Worm (Caenorhabditis elegans) whole organism, L4 larva: ENCODE measurements around the gene mrck-1.

Experiments
- D1046.2 ChIP-seq: fragments of 200-800 bp; sonication (Bioruptor generic); IDR thresholded peaks from 2 replicates; pipeline ENCODE4 v1.3.6; 2022; ENCODE audit warnings: missing genetic modification characterization, missing compliant biosample characterization
- F26F4.8 ChIP-seq: fragments of 200-800 bp; sonication (Bioruptor generic); conservative IDR thresholded peaks from 2 replicates; pipeline ENCODE4 v1.3.6; 2022; ENCODE audit warnings: missing genetic modification characterization, missing compliant biosample characterization
- F37D6.2 ChIP-seq: sonication (generic microtip); optimal IDR thresholded peaks from 2 replicates; lab custom pipeline; 2016; ENCODE audit warnings: mild to moderate bottlenecking, missing genetic modification characterization, missing compliant biosample characterization
- F49E8.2 ChIP-seq: sonication (generic microtip); optimal IDR thresholded peaks from 2 replicates; lab custom pipeline; 2016; ENCODE audit warnings: missing compliant biosample characterization, mild to moderate bottlenecking, missing genetic modification characterization, borderline replicate concordance
- Y48G9A.11 ChIP-seq: fragments of 200-800 bp; sonication (Bioruptor generic); IDR thresholded peaks from 2 replicates; pipeline ENCODE4 v1.3.6; 2022; ENCODE audit warnings: missing genetic modification reagents, missing genetic modification characterization, missing compliant biosample characterization
- Y75B8A.6 ChIP-seq: fragments of 200-800 bp; sonication (Bioruptor generic); IDR thresholded peaks from 2 replicates; pipeline ENCODE4 v1.3.6; 2022; ENCODE audit warnings: missing genetic modification reagents, missing genetic modification characterization, missing compliant biosample characterization
- ZK337.2 ChIP-seq: fragments of 200-800 bp; sonication (Bioruptor generic); IDR thresholded peaks from 2 replicates; pipeline ENCODE4 v1.3.6; 2022; ENCODE audit warnings: missing genetic modification reagents, missing genetic modification characterization, missing compliant biosample characterization
- ZK546.5 ChIP-seq, 2 experiments: sonication (generic microtip); optimal IDR thresholded peaks; 2 replicates each; lab custom pipeline; 2017; ENCODE audit warnings: missing biosample characterization in 2 of 2, missing genetic modification characterization in 2 of 2
- aha-1 ChIP-seq: fragments of 150-350 bp; peaks from one replicate; lab custom pipeline; 2014; ENCODE audit warnings: missing biosample characterization, missing genetic modification characterization
- aly-2 ChIP-seq: sonication (generic microtip); optimal IDR thresholded peaks from 2 replicates; lab custom pipeline; 2018; ENCODE audit warnings: missing biosample characterization, missing genetic modification characterization
- arid-1 ChIP-seq: fragments of 200-800 bp; sonication (Bioruptor generic); conservative IDR thresholded peaks from 2 replicates; pipeline ENCODE4 v1.3.6; 2022; ENCODE audit warnings: missing genetic modification reagents, missing genetic modification characterization, missing compliant biosample characterization
- ceh-28 ChIP-seq: fragments of 150-350 bp; optimal IDR thresholded peaks from 2 replicates; lab custom pipeline; 2014; ENCODE audit warnings: missing biosample characterization, missing genetic modification reagents, missing genetic modification characterization
- ceh-62 ChIP-seq: sonication (generic microtip); optimal IDR thresholded peaks from 2 replicates; lab custom pipeline; 2017; ENCODE audit warnings: missing biosample characterization, missing genetic modification characterization
- ces-1 ChIP-seq: fragments of 150-350 bp; sonication (generic microtip); optimal IDR thresholded peaks from 4 replicates; lab custom pipeline; 2014; ENCODE audit warnings: missing biosample characterization, missing genetic modification reagents, missing genetic modification characterization
- daf-16 ChIP-seq, 3 experiments: sonication (generic microtip); optimal IDR thresholded peaks; 2 replicates each; lab custom pipeline; 2016 to 2017; ENCODE audit warnings: missing genetic modification characterization in 3 of 3, missing genetic modification reagents in 3 of 3, mild to moderate bottlenecking in 2 of 3, missing compliant biosample characterization in 2 of 3, missing biosample characterization in 1 of 3, moderate library complexity in 1 of 3
- dmd-6 ChIP-seq: fragments of 200-800 bp; sonication (Bioruptor generic); IDR thresholded peaks from 2 replicates; pipeline ENCODE4 v1.3.6; 2022; ENCODE audit warnings: missing genetic modification reagents, missing genetic modification characterization, missing compliant biosample characterization
- dmd-8 ChIP-seq: fragments of 200-800 bp; sonication (Bioruptor generic); IDR thresholded peaks from 2 replicates; pipeline ENCODE4 v1.3.6; 2022; ENCODE audit warnings: missing genetic modification characterization, missing compliant biosample characterization
- duxl-1 ChIP-seq: sonication (generic microtip); optimal IDR thresholded peaks from 2 replicates; lab custom pipeline; 2016; ENCODE audit warnings: mild to moderate bottlenecking, missing genetic modification characterization, moderate library complexity, missing compliant biosample characterization; ENCODE audit not compliant: poor library complexity
- dve-1 ChIP-seq: sonication (generic microtip); optimal IDR thresholded peaks from 2 replicates; lab custom pipeline; 2017; ENCODE audit warnings: antibody characterized with exemption, mild to moderate bottlenecking, missing genetic modification characterization, missing compliant biosample characterization; ENCODE audit not compliant: insufficient read depth
- hlh-11 ChIP-seq: fragments of 200-800 bp; sonication (Bioruptor generic); optimal IDR thresholded peaks from 2 replicates; lab custom pipeline; 2018; ENCODE audit warnings: mild to moderate bottlenecking, missing genetic modification characterization, missing compliant biosample characterization
- hlh-30 ChIP-seq: sonication (generic microtip); optimal IDR thresholded peaks from 2 replicates; lab custom pipeline; 2017; ENCODE audit warnings: antibody characterized with exemption, mild to moderate bottlenecking, missing genetic modification characterization, missing compliant biosample characterization; ENCODE audit not compliant: insufficient read depth
- hmg-1.1 ChIP-seq: fragments of 200-800 bp; sonication (Bioruptor generic); IDR thresholded peaks from 2 replicates; pipeline ENCODE4 v1.3.6; 2022; ENCODE audit warnings: missing genetic modification reagents, missing genetic modification characterization, missing compliant biosample characterization
- lim-7 ChIP-seq: fragments of 200-800 bp; sonication (Bioruptor generic); IDR thresholded peaks from 2 replicates; pipeline ENCODE4 v1.3.6; 2022; ENCODE audit warnings: missing genetic modification characterization, missing compliant biosample characterization
- lin-13 ChIP-seq: fragments of 150-350 bp; optimal IDR thresholded peaks from 2 replicates; lab custom pipeline; 2014; ENCODE audit warnings: missing biosample characterization, missing genetic modification reagents, missing genetic modification characterization
- madf-5 ChIP-seq, 2 experiments: fragments of 200-800 bp; sonication (Bioruptor generic); IDR thresholded peaks; 2 replicates each; pipeline ENCODE4 v1.3.6; 2022; ENCODE audit warnings: missing compliant biosample characterization in 2 of 2, missing genetic modification characterization in 2 of 2
- mdl-1 ChIP-seq, 2 experiments: fragments of 150-350 bp in 1 of 2; sonication (generic microtip) in 1 of 2; optimal IDR thresholded peaks; 2 replicates each; lab custom pipeline; 2014 to 2017; ENCODE audit warnings: missing biosample characterization in 2 of 2, missing genetic modification characterization in 2 of 2
- mxl-3 ChIP-seq: fragments of 200-800 bp; sonication (Bioruptor generic); optimal IDR thresholded peaks from 2 replicates; lab custom pipeline; 2018; ENCODE audit warnings: mild to moderate bottlenecking, missing genetic modification characterization, missing compliant biosample characterization
- nhr-237 ChIP-seq: sonication (generic microtip); optimal IDR thresholded peaks from 2 replicates; lab custom pipeline; 2017; ENCODE audit warnings: missing biosample characterization, missing genetic modification characterization
- nhr-28 ChIP-seq: fragments of 150-350 bp; optimal IDR thresholded peaks from 2 replicates; lab custom pipeline; 2014; ENCODE audit warnings: missing biosample characterization, missing genetic modification characterization
- nhr-42 ChIP-seq: fragments of 200-800 bp; sonication (Bioruptor generic); IDR thresholded peaks from 2 replicates; pipeline ENCODE4 v1.3.6; 2022; ENCODE audit warnings: missing genetic modification characterization, missing compliant biosample characterization
- nhr-48 ChIP-seq: sonication (generic microtip); optimal IDR thresholded peaks from 2 replicates; lab custom pipeline; 2016; ENCODE audit warnings: mild to moderate bottlenecking, missing genetic modification characterization, missing compliant biosample characterization
- nhr-6 ChIP-seq: fragments of 150-350 bp; optimal IDR thresholded peaks from 2 replicates; lab custom pipeline; 2014; ENCODE audit warnings: missing biosample characterization, missing genetic modification characterization
- nhr-77 ChIP-seq: fragments of 150-350 bp; optimal IDR thresholded peaks from 2 replicates; lab custom pipeline; 2014; ENCODE audit warnings: missing biosample characterization, missing genetic modification characterization
- php-3 ChIP-seq: fragments of 200-800 bp; sonication (Bioruptor generic); IDR thresholded peaks from 2 replicates; pipeline ENCODE4 v1.3.6; 2022; ENCODE audit warnings: missing genetic modification reagents, missing genetic modification characterization, missing compliant biosample characterization
- pqm-1 ChIP-seq: sonication (generic microtip); optimal IDR thresholded peaks from 2 replicates; lab custom pipeline; 2017; ENCODE audit warnings: missing biosample characterization, missing genetic modification characterization
- rbr-2 ChIP-seq: sonication (generic microtip); optimal IDR thresholded peaks from 2 replicates; lab custom pipeline; 2016; ENCODE audit warnings: missing genotype, missing genetic modification characterization, missing compliant biosample characterization
- saeg-2 ChIP-seq: fragments of 200-800 bp; sonication (Bioruptor generic); IDR thresholded peaks from 2 replicates; pipeline ENCODE4 v1.3.6; 2022; ENCODE audit warnings: missing genetic modification reagents, missing genetic modification characterization, missing compliant biosample characterization
- set-16 ChIP-seq: fragments of 200-800 bp; sonication (Bioruptor generic); IDR thresholded peaks from 2 replicates; pipeline ENCODE4 v1.3.6; 2022; ENCODE audit warnings: missing genetic modification reagents, missing genetic modification characterization, missing compliant biosample characterization
- snpc-1.2 ChIP-seq: fragments of 200-800 bp; sonication (Bioruptor generic); IDR thresholded peaks from 2 replicates; pipeline ENCODE4 v1.3.6; 2022; ENCODE audit warnings: missing genetic modification reagents, missing genetic modification characterization, missing compliant biosample characterization
- snpc-4 ChIP-seq: fragments of 150-350 bp; optimal IDR thresholded peaks from 2 replicates; lab custom pipeline; 2014; ENCODE audit warnings: missing biosample characterization, missing genetic modification characterization
- unc-62 ChIP-seq, 3 experiments: fragments of 150-350 bp in 1 of 3; sonication (generic microtip); optimal IDR thresholded peaks in 2 of 3; peaks in 1 of 3; 1 replicate in 1 of 3; 2 replicates in 2 of 3; lab custom pipeline; 2014 to 2017; ENCODE audit warnings: missing biosample characterization in 3 of 3, missing genetic modification characterization in 3 of 3, missing genetic modification reagents in 3 of 3, missing genotype in 1 of 3
- zag-1 ChIP-seq: fragments of 150-350 bp; optimal IDR thresholded peaks from 2 replicates; lab custom pipeline; 2014; ENCODE audit warnings: missing biosample characterization, missing genetic modification characterization
- zip-2 ChIP-seq: fragments of 150-350 bp; optimal IDR thresholded peaks from 2 replicates; lab custom pipeline; 2014; ENCODE audit warnings: missing biosample characterization, missing genetic modification characterization

mrck-1 gene

ce11 chrV:6253936-6254335 lies 13.2 kb downstream of the mrck-1 start:
- TF ChIP-seq ceh-28, result no peak
- TF ChIP-seq Y48G9A.11 (GFP tag; lab: Robert Waterston, UW), result no peak
- TF ChIP-seq zip-2 (tag; lab: Kevin White, UChicago), result no peak
- TF ChIP-seq hlh-11 (tag; lab: Kevin White, UChicago), result no peak
- no peak for TF ChIP-seq lin-13 (GFP tag; lab: Kevin White, UChicago)
- no peak for TF ChIP-seq php-3 (GFP tag; lab: Robert Waterston, UW)
- TF ChIP-seq pqm-1 (tag; lab: Kevin White, UChicago), result no peak
- TF ChIP-seq F37D6.2, result no peak
- no peak for TF ChIP-seq ZK546.5 (tag; optimal IDR thresholded peaks at IDR 0.05; lab: Kevin White, UChicago)
- no peak for TF ChIP-seq snpc-4 (tag; lab: Kevin White, UChicago)
- no peak for TF ChIP-seq dmd-8 (GFP tag; lab: Robert Waterston, UW)
- no peak for TF ChIP-seq madf-5 (GFP tag; IDR thresholded peaks at IDR 0.05; lab: Robert Waterston, UW)
- TF ChIP-seq hmg-1.1, result no peak
- no peak for TF ChIP-seq mxl-3 (GFP tag; lab: Kevin White, UChicago)
- no peak for TF ChIP-seq saeg-2 (GFP tag; lab: Robert Waterston, UW)

ce11 chrV:6250959-6251598 lies 16.0 kb downstream of the mrck-1 start:
- TF ChIP-seq pqm-1 (tag; lab: Kevin White, UChicago) (peak; percentile 82), aha-1 (tag; lab: Kevin White, UChicago) (peak; percentile 94), dmd-6 (peak; percentile 85), rbr-2 (no peak), saeg-2 (GFP tag; lab: Robert Waterston, UW) (no peak), daf-16 (GFP tag; optimal IDR thresholded peaks at IDR 0.05; lab: Kevin White, UChicago) (no peak), daf-16 (tag; optimal IDR thresholded peaks at IDR 0.05; lab: Kevin White, UChicago) (peak; percentile 45), nhr-28 (tag; lab: Kevin White, UChicago) (peak; percentile 75), lim-7 (GFP tag; lab: Robert Waterston, UW) (no peak), aly-2 (tag; lab: Kevin White, UChicago) (no peak), nhr-77 (tag; lab: Kevin White, UChicago) (peak; percentile 69), D1046.2 (GFP tag; lab: Robert Waterston, UW) (no peak), arid-1 (no peak), nhr-48 (tag; lab: Kevin White, UChicago) (peak; percentile 66), duxl-1 (tag; lab: Kevin White, UChicago) (no peak), dve-1 (peak; percentile 69), Y75B8A.6 (GFP tag; lab: Robert Waterston, UW) (no peak), hlh-11 (tag; lab: Kevin White, UChicago) (peak; percentile 37), php-3 (GFP tag; lab: Robert Waterston, UW) (peak; percentile 57; the same call in 1 of the 2 replicates), hlh-30 (tag; lab: Kevin White, UChicago) (no peak), nhr-237 (tag; lab: Kevin White, UChicago) (no peak), unc-62 (GFP tag; optimal IDR thresholded peaks at IDR 0.05 in 1 of 2; lab: Kevin White, UChicago) (peak in 1 of 2 experiments; percentile 90), unc-62 (tag; optimal IDR thresholded peaks at IDR 0.05; lab: Kevin White, UChicago) (no peak)

ce11 chrV:6249135-6249534 lies 18.0 kb downstream of the mrck-1 start:
- TF ChIP-seq unc-62 (GFP tag; optimal IDR thresholded peaks at IDR 0.05 in 1 of 2; lab: Kevin White, UChicago) (peak in 1 of 2 experiments; percentile 95), unc-62 (tag; optimal IDR thresholded peaks at IDR 0.05; lab: Kevin White, UChicago) (no peak), F49E8.2 (no peak)
- TF ChIP-seq, all 104 proteins: peak for 1

- TF ChIP-seq nhr-48 (tag; lab: Kevin White, UChicago) (peak; percentile 8), ZK337.2 (GFP tag; lab: Robert Waterston, UW) (no peak), ceh-62 (tag; lab: Kevin White, UChicago) (no peak), nhr-6 (tag; lab: Kevin White, UChicago) (no peak), set-16 (no peak), dmd-6 (peak; percentile 19; the same call in 1 of the 2 replicates), mdl-1 (tag; optimal IDR thresholded peaks at IDR 0.05; lab: Kevin White, UChicago) (peak in 1 of 2 experiments; percentile 16), daf-16 (GFP tag; optimal IDR thresholded peaks at IDR 0.05; lab: Kevin White, UChicago) (no peak), daf-16 (tag; optimal IDR thresholded peaks at IDR 0.05; lab: Kevin White, UChicago) (peak; percentile 53), dve-1 (peak; percentile 10), nhr-42 (GFP tag; lab: Robert Waterston, UW) (no peak), aly-2 (tag; lab: Kevin White, UChicago) (no peak), zag-1 (tag; lab: Kevin White, UChicago) (no peak), F26F4.8 (GFP tag; lab: Robert Waterston, UW) (no peak), ces-1 (GFP tag; lab: Kevin White, UChicago) (no peak), nhr-28 (tag; lab: Kevin White, UChicago) (peak; percentile 50), unc-62 (GFP tag; optimal IDR thresholded peaks at IDR 0.05 in 1 of 2; lab: Kevin White, UChicago) (no peak), unc-62 (tag; optimal IDR thresholded peaks at IDR 0.05; lab: Kevin White, UChicago) (no peak), snpc-1.2 (GFP tag; lab: Robert Waterston, UW) (no peak)
These were observed 18.4 kb downstream of the mrck-1 start for ce11 chrV:6248714-6249113.
